Fruit fly (Drosophila melanogaster): ENCODE results near the gene CG12945.

DNA sequence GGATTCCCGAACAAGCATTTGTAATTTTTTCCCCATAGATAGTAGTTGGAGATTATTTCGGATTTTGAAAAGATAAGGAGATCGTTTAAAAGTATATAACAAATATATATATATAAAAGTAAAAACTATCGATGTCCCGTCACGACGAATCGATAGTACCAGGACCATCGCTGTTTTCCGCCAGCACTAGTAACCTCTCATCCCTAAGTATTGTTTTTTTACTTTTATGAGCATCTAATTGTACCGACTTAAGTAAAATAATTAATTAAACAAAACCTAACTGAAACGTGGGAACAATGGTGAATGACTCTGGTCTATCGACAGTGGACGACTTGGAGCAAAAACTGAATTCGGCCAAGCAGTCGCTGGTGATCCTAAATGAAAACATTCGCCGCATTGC, 50.3 kb downstream of the CG12945 start, which contains the start of gene Pnn:
- no peak for TF ChIP-seq CG8478 (optimal IDR thresholded peaks at IDR 0.05)
- TF ChIP-seq CTCF (optimal IDR thresholded peaks at IDR 0.05): no peak
